Fruit fly (Drosophila melanogaster): Measurements from ENCODE around the gene brv1.

brv1 gene

dm6 chr3L:19486398-19486797, at the start of gene brv1:
brv1 (minus strand) TSS chr3L:19486498.
- TF ChIP-seq psq (optimal IDR thresholded peaks at IDR 0.05): no peak
- no peak for TF ChIP-seq ttk (optimal IDR thresholded peaks at IDR 0.05)
- no peak for TF ChIP-seq Myc (optimal IDR thresholded peaks at IDR 0.05)
- no peak for TF ChIP-seq Sin3A (optimal IDR thresholded peaks at IDR 0.05)
- TF ChIP-seq h (optimal IDR thresholded peaks at IDR 0.05): no peak
- TF ChIP-seq insv (optimal IDR thresholded peaks at IDR 0.05): no peak

- no peak for TF ChIP-seq psq (optimal IDR thresholded peaks at IDR 0.05)
- TF ChIP-seq h (optimal IDR thresholded peaks at IDR 0.05): no peak
- TF ChIP-seq ttk (optimal IDR thresholded peaks at IDR 0.05): no peak
- TF ChIP-seq insv (optimal IDR thresholded peaks at IDR 0.05): no peak
- TF ChIP-seq Sin3A (optimal IDR thresholded peaks at IDR 0.05): no peak
- TF ChIP-seq Myc (optimal IDR thresholded peaks at IDR 0.05): no peak
Observed at dm6 chr3L:19532443-19532842, 46.1 kb upstream of the brv1 start, which contains the start of gene Cpr76Bd. Cpr76Bd (plus strand) TSS chr3L:19532743.

- TF ChIP-seq ttk (optimal IDR thresholded peaks at IDR 0.05) (no peak), h (optimal IDR thresholded peaks at IDR 0.05) (no peak), Myc (optimal IDR thresholded peaks at IDR 0.05) (no peak), insv (optimal IDR thresholded peaks at IDR 0.05) (no peak), Sin3A (optimal IDR thresholded peaks at IDR 0.05) (no peak), psq (optimal IDR thresholded peaks at IDR 0.05) (no peak)
Observed at dm6 chr3L:19528547-19528946, 42.2 kb upstream of the brv1 start.

DNA sequence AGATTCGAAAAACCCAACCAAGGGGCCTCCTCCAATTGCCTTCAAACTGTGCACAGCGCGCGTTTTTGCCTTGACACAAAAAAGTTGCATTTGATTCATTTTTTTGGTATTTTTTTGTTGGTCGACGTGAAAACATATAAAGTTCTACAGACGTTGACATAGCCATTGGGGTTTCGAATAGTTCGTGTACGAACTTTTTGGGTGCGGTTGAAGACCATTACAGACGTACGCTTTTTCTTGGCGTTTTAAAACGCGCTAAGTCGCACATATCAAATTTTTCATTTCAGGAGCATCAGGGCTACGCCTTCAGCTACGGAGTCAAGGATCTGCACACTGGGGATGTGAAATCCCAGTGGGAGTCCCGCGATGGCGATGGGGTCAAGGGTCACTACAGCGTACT, 39.4 kb upstream of the brv1 start:
- TF ChIP-seq Sin3A (optimal IDR thresholded peaks at IDR 0.05): no peak
- TF ChIP-seq psq (optimal IDR thresholded peaks at IDR 0.05): no peak
- no peak for TF ChIP-seq ttk (optimal IDR thresholded peaks at IDR 0.05)
- TF ChIP-seq h (optimal IDR thresholded peaks at IDR 0.05): no peak
- no peak for TF ChIP-seq Myc (optimal IDR thresholded peaks at IDR 0.05)
- TF ChIP-seq insv (optimal IDR thresholded peaks at IDR 0.05): no peak

DNA sequence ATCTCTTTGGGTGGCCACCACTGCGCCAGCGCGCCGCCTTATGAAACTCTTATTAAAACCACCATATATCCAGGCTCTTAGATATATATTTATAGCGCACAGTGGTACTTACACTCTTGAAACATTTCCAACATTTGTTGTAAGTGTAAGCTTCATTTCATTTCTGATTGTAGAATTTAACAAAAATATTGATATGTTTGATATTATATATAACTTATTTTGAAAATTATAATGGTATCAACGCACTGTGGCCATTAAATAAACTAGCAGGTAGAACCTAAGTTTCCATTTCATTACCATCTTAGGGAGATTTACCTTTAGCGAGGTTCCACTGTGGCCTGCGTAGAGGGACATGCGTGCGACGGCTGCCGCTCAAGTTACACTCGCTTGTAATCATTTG, 38.4 kb upstream of the brv1 start:
- TF ChIP-seq ttk (optimal IDR thresholded peaks at IDR 0.05) (no peak), Myc (optimal IDR thresholded peaks at IDR 0.05) (no peak), insv (optimal IDR thresholded peaks at IDR 0.05) (no peak), Sin3A (optimal IDR thresholded peaks at IDR 0.05) (no peak), psq (optimal IDR thresholded peaks at IDR 0.05) (no peak)

dm6 chr3L:19521093-19521492, 34.8 kb upstream of the brv1 start:
- TF ChIP-seq Myc (optimal IDR thresholded peaks at IDR 0.05): no peak
- no peak for TF ChIP-seq psq (optimal IDR thresholded peaks at IDR 0.05)
- TF ChIP-seq ttk (optimal IDR thresholded peaks at IDR 0.05): no peak
- no peak for TF ChIP-seq Sin3A (optimal IDR thresholded peaks at IDR 0.05)
- no peak for TF ChIP-seq insv (optimal IDR thresholded peaks at IDR 0.05)
- TF ChIP-seq h (optimal IDR thresholded peaks at IDR 0.05): no peak

DNA sequence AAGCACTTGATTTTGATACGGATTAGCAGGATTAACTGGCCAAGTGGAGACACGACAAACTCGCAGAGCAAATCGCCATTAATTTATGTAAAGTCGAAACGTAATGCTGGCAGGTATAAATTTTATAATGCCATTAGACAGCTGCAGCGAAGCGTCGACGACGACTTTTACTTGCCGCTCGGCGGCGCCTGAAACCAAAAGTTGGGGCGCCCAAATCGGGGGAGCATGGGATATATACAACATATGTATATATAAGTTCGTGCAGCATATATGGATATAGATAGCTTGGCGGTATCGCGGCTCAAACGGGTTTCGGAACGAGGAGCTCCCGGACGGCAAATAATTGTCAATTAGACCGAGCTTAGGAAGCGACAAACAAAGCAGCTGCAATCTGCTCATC, 34.3 kb upstream of the brv1 start, which contains the start of gene Cpr76Bc:
Gene Cpr76Bc (plus strand): TSS at position 301 of the 400 bp plus-strand sequence.
- no peak for TF ChIP-seq Sin3A (optimal IDR thresholded peaks at IDR 0.05)
- no peak for TF ChIP-seq psq (optimal IDR thresholded peaks at IDR 0.05)
- TF ChIP-seq insv (optimal IDR thresholded peaks at IDR 0.05): no peak
- TF ChIP-seq h (optimal IDR thresholded peaks at IDR 0.05): no peak
- no peak for TF ChIP-seq Myc (optimal IDR thresholded peaks at IDR 0.05)
- no peak for TF ChIP-seq ttk (optimal IDR thresholded peaks at IDR 0.05)

dm6 chr3L:19519349-19519748, 33.1 kb upstream of the brv1 start, which contains the start of gene Cpr76Bb:
Cpr76Bb (plus strand) TSS chr3L:19519649.
- TF ChIP-seq insv (optimal IDR thresholded peaks at IDR 0.05): no peak
- no peak for TF ChIP-seq h (optimal IDR thresholded peaks at IDR 0.05)
- TF ChIP-seq psq (optimal IDR thresholded peaks at IDR 0.05): no peak
- no peak for TF ChIP-seq Myc (optimal IDR thresholded peaks at IDR 0.05)
- TF ChIP-seq ttk (optimal IDR thresholded peaks at IDR 0.05): no peak
- no peak for TF ChIP-seq Sin3A (optimal IDR thresholded peaks at IDR 0.05)

DNA sequence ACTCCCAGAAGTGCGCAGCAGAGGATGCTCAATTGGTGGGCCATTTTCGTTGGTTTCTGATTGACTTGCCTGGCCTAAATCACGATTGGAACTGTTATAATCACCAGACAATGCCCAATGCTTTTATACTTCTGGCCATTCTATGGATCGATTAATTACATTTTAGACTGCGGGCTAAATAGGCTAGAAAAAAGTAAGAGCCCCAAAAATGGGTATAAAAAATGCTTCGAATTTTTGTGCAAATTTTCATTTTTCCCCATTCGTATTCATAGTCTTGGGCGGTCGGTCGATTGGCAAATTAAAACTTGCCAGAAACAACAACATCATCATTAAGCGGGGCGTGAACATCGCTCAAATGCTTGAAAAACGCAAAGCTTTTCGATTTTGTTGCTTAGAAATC, 31.9 kb upstream of the brv1 start, which contains the start of gene Cpr76Ba:
Gene Cpr76Ba (minus strand): TSS at position 101 of the 400 bp plus-strand sequence.
- no peak for TF ChIP-seq insv (optimal IDR thresholded peaks at IDR 0.05)
- TF ChIP-seq ttk (optimal IDR thresholded peaks at IDR 0.05): no peak
- TF ChIP-seq h (optimal IDR thresholded peaks at IDR 0.05): no peak
- no peak for TF ChIP-seq Myc (optimal IDR thresholded peaks at IDR 0.05)
- no peak for TF ChIP-seq psq (optimal IDR thresholded peaks at IDR 0.05)
- TF ChIP-seq Sin3A (optimal IDR thresholded peaks at IDR 0.05): no peak

DNA sequence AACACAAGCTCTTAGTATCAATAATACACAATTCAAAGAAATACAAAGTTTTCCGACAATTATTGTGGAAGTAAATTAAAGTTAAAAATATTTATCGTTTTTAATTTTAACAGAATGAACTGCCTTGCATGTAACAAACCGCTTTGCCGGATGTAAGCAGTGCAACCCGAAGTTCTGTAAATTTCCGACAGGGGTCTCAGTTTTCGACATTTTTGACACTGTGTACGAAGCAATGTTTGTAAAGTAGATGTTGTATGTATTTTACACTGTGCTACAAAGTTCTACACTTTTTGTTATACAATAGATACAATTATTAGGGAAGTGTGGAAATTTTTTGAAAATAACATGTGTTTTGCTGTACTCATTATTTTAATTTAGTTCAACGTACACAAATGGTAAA, 30.2 kb upstream of the brv1 start:
- TF ChIP-seq Sin3A (optimal IDR thresholded peaks at IDR 0.05): no peak
- TF ChIP-seq Myc (optimal IDR thresholded peaks at IDR 0.05): no peak
- no peak for TF ChIP-seq insv (optimal IDR thresholded peaks at IDR 0.05)
- no peak for TF ChIP-seq psq (optimal IDR thresholded peaks at IDR 0.05)

- TF ChIP-seq Sin3A (optimal IDR thresholded peaks at IDR 0.05) (no peak), Myc (optimal IDR thresholded peaks at IDR 0.05) (no peak), ttk (optimal IDR thresholded peaks at IDR 0.05) (no peak), h (optimal IDR thresholded peaks at IDR 0.05) (no peak), insv (optimal IDR thresholded peaks at IDR 0.05) (no peak), psq (optimal IDR thresholded peaks at IDR 0.05) (no peak)
Observed at dm6 chr3L:19512672-19513071, 26.4 kb upstream of the brv1 start.

DNA sequence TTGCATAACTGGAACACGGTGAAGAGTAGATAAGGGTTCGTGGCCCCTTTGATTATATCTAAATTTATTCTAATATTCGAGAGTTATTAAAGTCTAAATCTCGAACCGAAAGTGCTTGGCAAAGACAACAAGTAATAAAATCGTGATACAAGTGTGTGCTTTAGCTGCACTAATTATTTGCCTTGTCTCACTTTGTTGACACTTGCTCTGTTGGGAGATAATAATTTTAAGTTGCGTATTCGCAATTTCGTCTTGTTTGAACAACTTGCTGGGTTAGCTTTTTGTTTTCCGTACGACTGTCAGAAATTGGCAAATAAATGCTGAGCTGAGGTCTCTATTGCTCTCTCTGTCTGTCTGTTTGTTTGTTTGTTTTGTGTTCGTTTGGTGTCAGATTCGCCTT, 18.4 kb upstream of the brv1 start:
- TF ChIP-seq h (optimal IDR thresholded peaks at IDR 0.05) (no peak), ttk (optimal IDR thresholded peaks at IDR 0.05) (no peak), Myc (optimal IDR thresholded peaks at IDR 0.05) (no peak), psq (optimal IDR thresholded peaks at IDR 0.05) (no peak), Sin3A (optimal IDR thresholded peaks at IDR 0.05) (no peak), insv (optimal IDR thresholded peaks at IDR 0.05) (no peak)

dm6 chr3L:19503770-19504169, 17.5 kb upstream of the brv1 start, which contains the start of gene CG9452:
CG9452 (minus strand) TSS chr3L:19503870.
- no peak for TF ChIP-seq Myc (optimal IDR thresholded peaks at IDR 0.05)
- no peak for TF ChIP-seq insv (optimal IDR thresholded peaks at IDR 0.05)
- TF ChIP-seq h (optimal IDR thresholded peaks at IDR 0.05): no peak
- no peak for TF ChIP-seq psq (optimal IDR thresholded peaks at IDR 0.05)
- TF ChIP-seq ttk (optimal IDR thresholded peaks at IDR 0.05): no peak
- TF ChIP-seq Sin3A (optimal IDR thresholded peaks at IDR 0.05): no peak

Data from Kc167 (cell line).